Worm (Caenorhabditis elegans) whole organism, mixed stage, embryonic: ENCODE results near the gene C07H6.2.

Experiments
- ceh-83 ChIP-seq: fragments of 200-800 bp; sonication (Bioruptor generic); optimal IDR thresholded peaks from 2 replicates; lab custom pipeline; 2018; ENCODE audit warnings: mild to moderate bottlenecking, missing genetic modification characterization, missing compliant biosample characterization
- elt-3 ChIP-seq: fragments of 150-350 bp; optimal IDR thresholded peaks from 2 replicates; lab custom pipeline; 2014; ENCODE audit warnings: missing biosample characterization, missing genetic modification characterization
- lin-13 ChIP-seq: fragments of 150-350 bp; optimal IDR thresholded peaks from 2 replicates; lab custom pipeline; 2014; ENCODE audit warnings: missing biosample characterization, missing genetic modification characterization
- lsy-2 ChIP-seq: fragments of 150-350 bp; optimal IDR thresholded peaks from 2 replicates; lab custom pipeline; 2014; ENCODE audit warnings: missing biosample characterization, missing genetic modification characterization
- nhr-28 ChIP-seq: fragments of 150-350 bp; optimal IDR thresholded peaks from 2 replicates; lab custom pipeline; 2014; ENCODE audit warnings: missing biosample characterization, missing genetic modification characterization
- pha-4 ChIP-seq: fragments of 150-350 bp; optimal IDR thresholded peaks from 2 replicates; lab custom pipeline; 2018; ENCODE audit warnings: missing biosample characterization, missing genetic modification reagents, missing genetic modification characterization

DNA sequence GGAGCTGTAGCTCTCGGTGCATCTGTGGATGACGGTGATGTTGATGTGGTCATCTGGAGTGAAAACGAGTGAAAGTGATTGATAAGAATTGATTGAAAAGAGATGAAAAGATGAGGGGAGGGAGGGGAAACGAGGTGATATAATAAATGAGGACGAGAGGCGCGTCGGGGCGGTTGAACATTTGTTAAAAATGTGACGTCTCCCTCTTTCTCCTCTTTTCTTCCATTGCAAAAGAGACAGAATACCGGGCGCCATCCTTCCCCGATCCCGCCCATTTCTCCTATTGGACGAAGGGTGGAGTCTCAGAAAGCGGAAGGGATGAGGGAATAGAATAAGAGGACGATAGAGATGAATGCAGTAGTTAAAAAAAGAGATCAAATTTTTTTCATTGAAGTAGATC lies 13.8 kb downstream of the C07H6.2 start:
- TF ChIP-seq lin-13, result no peak
- TF ChIP-seq lsy-2 (tag; lab: Kevin White, UChicago), result peak; percentile 29
- TF ChIP-seq elt-3 (tag; lab: Kevin White, UChicago), result no peak
- no peak for TF ChIP-seq nhr-28 (tag; lab: Kevin White, UChicago)
- no peak for TF ChIP-seq pha-4 (tag; lab: Kevin White, UChicago)
- TF ChIP-seq ceh-83 (GFP tag; lab: Kevin White, UChicago), result no peak
